Fruit fly (Drosophila melanogaster): ENCODE data around the gene Smn.

Gene Smn

DNA sequence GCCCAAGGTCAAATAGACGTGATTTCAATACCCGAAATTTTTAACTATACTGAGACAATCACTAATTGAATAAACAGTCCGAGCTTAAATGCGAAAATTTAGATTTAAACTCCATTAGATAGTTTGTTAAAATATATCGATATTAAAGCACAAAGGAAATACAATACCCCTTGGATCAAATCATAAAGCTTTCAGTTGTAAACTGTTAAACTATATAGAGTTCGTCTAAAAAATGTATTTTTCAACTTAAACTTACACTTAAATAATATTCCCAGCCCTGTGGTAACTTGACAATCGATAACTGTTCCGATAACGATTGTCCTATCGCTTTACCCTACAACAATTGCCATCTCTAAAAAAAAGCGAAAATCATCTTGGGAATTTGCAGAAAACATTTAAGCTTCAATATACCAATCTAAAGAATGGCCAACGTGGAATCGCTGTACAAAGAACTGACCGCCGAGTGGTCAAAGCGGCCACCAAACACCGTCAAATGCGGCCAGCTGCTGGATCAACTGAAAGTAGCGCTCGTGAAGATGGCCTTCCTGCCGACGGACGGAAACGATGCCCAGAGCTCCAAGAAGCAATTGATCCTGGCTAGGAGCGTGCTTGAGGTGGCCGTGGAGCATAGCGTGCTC is 1.4 kb upstream of the Smn start, which contains the start of gene Rpn12 (continued):
- 0 out of 2 replicates have a peak, but pooled peaks have one; percentile 16 for TF ChIP-seq CG6689 (GFP tag; IDR thresholded peaks at IDR 0.05)
- no peak for TF ChIP-seq Adf1 (GFP tag; IDR thresholded peaks at IDR 0.05)
- no peak for TF ChIP-seq Hand (GFP tag; optimal IDR thresholded peaks at IDR 0.05)
- TF ChIP-seq Drgx (GFP tag; IDR thresholded peaks at IDR 0.05): no peak
- TF ChIP-seq Gug (GFP tag; IDR thresholded peaks at IDR 0.05): no peak
- no peak for TF ChIP-seq CG1529 (GFP tag; optimal IDR thresholded peaks at IDR 0.05)
- no peak for TF ChIP-seq CG17612 (GFP tag; IDR thresholded peaks at IDR 0.05)
- TF ChIP-seq TFAM (GFP tag; optimal IDR thresholded peaks at IDR 0.05): no peak
- 0 out of 2 replicates have a peak, but pooled peaks have one; percentile 25 for TF ChIP-seq Taf1 (GFP tag; IDR thresholded peaks at IDR 0.05)
- TF ChIP-seq wdn (GFP tag; IDR thresholded peaks at IDR 0.05): no peak
- TF ChIP-seq Tbp (GFP tag; optimal IDR thresholded peaks at IDR 0.05): no peak
- no peak for TF ChIP-seq Oaz (GFP tag; IDR thresholded peaks at IDR 0.05)
- peak; percentile 55; the same call in 2 of the 3 replicates for TF ChIP-seq CG17361 (GFP tag; IDR thresholded peaks at IDR 0.05)
- no peak for TF ChIP-seq CG1024 (GFP tag; IDR thresholded peaks at IDR 0.05)
- no peak for TF ChIP-seq az2 (GFP tag; optimal IDR thresholded peaks at IDR 0.05)
- no peak for TF ChIP-seq Elba2 (GFP tag; optimal IDR thresholded peaks at IDR 0.05)
- no peak for TF ChIP-seq org-1 (GFP tag; optimal IDR thresholded peaks at IDR 0.05)
- no peak for TF ChIP-seq Jarid2 (GFP tag; optimal IDR thresholded peaks at IDR 0.05)
- TF ChIP-seq CG8290 (GFP tag; optimal IDR thresholded peaks at IDR 0.05): peak; percentile 28
- TF ChIP-seq CG8290 (tag; optimal IDR thresholded peaks at IDR 0.05): peak in 1 of 2 experiments; percentile 52
- no peak for TF ChIP-seq CG11504 (tag; optimal IDR thresholded peaks at IDR 0.05)
- no peak for TF ChIP-seq vfl (GFP tag; optimal IDR thresholded peaks at IDR 0.05)
- TF ChIP-seq p53 (GFP tag; optimal IDR thresholded peaks at IDR 0.05): no peak
- peak; percentile 37 for TF ChIP-seq NfI (GFP tag; optimal IDR thresholded peaks at IDR 0.05)
- TF ChIP-seq vnd (GFP tag; IDR thresholded peaks at IDR 0.05; ENCODE audit: partially characterized antibody): peak; percentile 70; the same call in 2 of the 3 replicates
- peak; percentile 65 for TF ChIP-seq Bteb2 (GFP tag; optimal IDR thresholded peaks at IDR 0.05)
- TF ChIP-seq Nf-YA (GFP tag; IDR thresholded peaks at IDR 0.05): no peak
- peak; percentile 64 for TF ChIP-seq gro (GFP tag; optimal IDR thresholded peaks at IDR 0.05)
- TF ChIP-seq CG18764 (GFP tag; optimal IDR thresholded peaks at IDR 0.05): no peak
- no peak for TF ChIP-seq exex (tag; optimal IDR thresholded peaks at IDR 0.05)
- no peak for TF ChIP-seq cad (GFP tag; optimal IDR thresholded peaks at IDR 0.05)
- peak; percentile 80 for TF ChIP-seq MESR4 (GFP tag; optimal IDR thresholded peaks at IDR 0.05)
- no peak for TF ChIP-seq CkIIα-i1 (GFP tag; IDR thresholded peaks at IDR 0.05)
- no peak for TF ChIP-seq CG31224 (GFP tag; IDR thresholded peaks at IDR 0.05)
- no peak for TF ChIP-seq lab (GFP tag; optimal IDR thresholded peaks at IDR 0.05)
- TF ChIP-seq gce (GFP tag; IDR thresholded peaks at IDR 0.05): no peak; the same call in 2 of the 3 replicates
- no peak for TF ChIP-seq CG6813 (GFP tag; optimal IDR thresholded peaks at IDR 0.05)
- no peak for TF ChIP-seq slou (GFP tag; optimal IDR thresholded peaks at IDR 0.05)
- TF ChIP-seq CG2712 (tag; optimal IDR thresholded peaks at IDR 0.05): peak; percentile 43
- no peak for TF ChIP-seq CG6272 (GFP tag; IDR thresholded peaks at IDR 0.05)
- TF ChIP-seq ind (GFP tag; optimal IDR thresholded peaks at IDR 0.05): peak; percentile 37
- peak; percentile 33 for TF ChIP-seq Chrac-16 (GFP tag; optimal IDR thresholded peaks at IDR 0.05)
- no peak for TF ChIP-seq Spps (tag; optimal IDR thresholded peaks at IDR 0.05)
- peak; percentile 34 for TF ChIP-seq B-H2 (GFP tag; optimal IDR thresholded peaks at IDR 0.05)
- TF ChIP-seq hb (GFP tag; IDR thresholded peaks at IDR 0.05; ENCODE audit: partially characterized antibody): peak; percentile 81
- peak; percentile 86 for TF ChIP-seq CG7928 (GFP tag; optimal IDR thresholded peaks at IDR 0.05)
- TF ChIP-seq CG10274 (GFP tag; optimal IDR thresholded peaks at IDR 0.05): no peak
- TF ChIP-seq run (tag; optimal IDR thresholded peaks at IDR 0.05): no peak
- TF ChIP-seq CG2120 (GFP tag; optimal IDR thresholded peaks at IDR 0.05): peak; percentile 65
- TF ChIP-seq Six4 (GFP tag; optimal IDR thresholded peaks at IDR 0.05): no peak
- no peak for TF ChIP-seq ham (GFP tag; IDR thresholded peaks at IDR 0.05)
- TF ChIP-seq Poxn (GFP tag; IDR thresholded peaks at IDR 0.05): no peak

Data from whole organism, embryonic.